Worm (Caenorhabditis elegans): ENCODE data around the gene W01F3.2.

DNA sequence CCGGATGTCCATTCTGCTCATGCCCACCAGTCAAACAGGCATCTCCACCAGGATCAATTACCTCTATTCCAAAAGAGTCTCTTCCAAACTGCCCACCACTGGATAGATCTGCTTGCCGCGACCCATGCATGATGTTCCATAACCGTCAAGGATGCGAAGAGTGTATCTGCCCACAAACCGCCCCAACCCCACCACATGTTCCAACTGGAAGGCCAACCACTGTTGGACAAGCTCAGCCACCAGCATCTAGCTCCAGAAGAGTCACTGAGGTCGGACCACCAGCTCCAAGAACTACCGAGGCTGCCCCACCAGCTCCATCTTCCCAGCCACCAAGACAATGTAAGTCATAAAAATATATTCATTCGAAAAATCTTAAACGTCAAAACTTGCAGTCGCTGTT lies 10.5 kb downstream of the W01F3.2 start:
- TF ChIP-seq blmp-1 (tag; optimal IDR thresholded peaks at IDR 0.05) (no peak), unc-120 (tag; optimal IDR thresholded peaks at IDR 0.05; ENCODE audit: poor library complexity, severe bottlenecking) (no peak), snpc-4 (tag; optimal IDR thresholded peaks at IDR 0.05) (no peak), lsy-2 (tag; optimal IDR thresholded peaks at IDR 0.05) (no peak), unc-39 (tag; optimal IDR thresholded peaks at IDR 0.05) (no peak), ceh-43 (GFP tag; optimal IDR thresholded peaks at IDR 0.05) (no peak), unc-62 (GFP tag; optimal IDR thresholded peaks at IDR 0.05) (no peak), nhr-28 (tag; optimal IDR thresholded peaks at IDR 0.05) (no peak), mls-2 (tag; optimal IDR thresholded peaks at IDR 0.05) (no peak), elt-3 (tag; optimal IDR thresholded peaks at IDR 0.05) (no peak), lin-13 (tag; optimal IDR thresholded peaks at IDR 0.05) (no peak), elt-1 (tag; optimal IDR thresholded peaks at IDR 0.05; ENCODE audit: borderline replicate concordance, insufficient read depth) (no peak)
